Worm (Caenorhabditis elegans): Measurements from ENCODE around the gene ssp-33.
A peak's percentile ranks its signal among the peaks of the same experiment; 100 is the strongest.

- TF ChIP-seq nhr-21 (tag; optimal IDR thresholded peaks at IDR 0.05): no peak
- TF ChIP-seq ztf-11 (tag; optimal IDR thresholded peaks at IDR 0.05): no peak
- TF ChIP-seq nhr-12 (tag; optimal IDR thresholded peaks at IDR 0.05): no peak
- TF ChIP-seq lsy-2 (tag; optimal IDR thresholded peaks at IDR 0.05): no peak
- TF ChIP-seq mbf-1 (tag; optimal IDR thresholded peaks at IDR 0.05): no peak
- TF ChIP-seq nhr-23 (tag; optimal IDR thresholded peaks at IDR 0.05): no peak
- no peak for TF ChIP-seq snpc-4 (tag; optimal IDR thresholded peaks at IDR 0.05)
- peak; percentile 90 for TF ChIP-seq ama-1 (optimal IDR thresholded peaks at IDR 0.05)
These were observed 24.7 kb upstream of the ssp-33 start for ce11 chrV:14686231-14687105.
